Fruit fly (Drosophila melanogaster): ENCODE measurements around the gene CG11248.

CG11248 gene

DNA sequence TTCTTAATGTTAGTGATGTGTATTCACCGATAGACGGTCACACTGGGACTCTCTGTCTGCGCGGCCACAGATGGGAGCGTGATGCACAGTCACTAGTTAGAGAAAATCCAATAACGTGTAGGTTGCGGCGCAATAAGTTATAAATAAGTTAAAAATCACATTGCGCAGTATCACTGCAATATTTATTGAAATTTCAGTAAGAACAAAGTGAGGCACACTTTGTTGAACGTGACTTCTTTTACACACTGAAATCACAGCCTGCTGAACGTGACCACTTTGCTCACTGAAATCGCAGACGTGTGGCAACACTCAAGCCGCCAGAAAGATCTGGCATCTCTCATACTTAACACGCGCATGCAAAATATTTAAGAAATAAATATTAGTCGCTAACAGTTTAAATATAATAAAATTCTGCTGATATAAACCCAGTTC is 48.8 kb downstream of the CG11248 start, which contains the start of the genes CG11247 and Polr2H (continued):
- TF ChIP-seq HmgD (GFP tag; optimal IDR thresholded peaks at IDR 0.05): peak; percentile 94
- TF ChIP-seq CG1792 (GFP tag; optimal IDR thresholded peaks at IDR 0.05): peak; percentile 89
- peak; percentile 89 for TF ChIP-seq Usf (GFP tag; optimal IDR thresholded peaks at IDR 0.05)
- no peak for TF ChIP-seq nom (GFP tag; optimal IDR thresholded peaks at IDR 0.05)
- peak; percentile 89 to 97 for TF ChIP-seq Pdp1 (GFP tag; optimal IDR thresholded peaks at IDR 0.05)
- peak; percentile 87 for TF ChIP-seq CG8290 (GFP tag; optimal IDR thresholded peaks at IDR 0.05)
- TF ChIP-seq CG8290 (tag; optimal IDR thresholded peaks at IDR 0.05): peak; percentile 51 to 94
- peak; percentile 79 for TF ChIP-seq ERR (GFP tag; optimal IDR thresholded peaks at IDR 0.05)
- peak; percentile 54 for TF ChIP-seq schlank (tag; optimal IDR thresholded peaks at IDR 0.05)
- TF ChIP-seq H2.0 (GFP tag; IDR thresholded peaks at IDR 0.05): peak; percentile 89
- peak; percentile 78 for TF ChIP-seq Fer2 (tag; optimal IDR thresholded peaks at IDR 0.05)
- TF ChIP-seq CG6683 (GFP tag; optimal IDR thresholded peaks at IDR 0.05): no peak
- peak; percentile 93 for TF ChIP-seq gem (tag; optimal IDR thresholded peaks at IDR 0.05)
- peak; percentile 93 for TF ChIP-seq maf-S (GFP tag; optimal IDR thresholded peaks at IDR 0.05)
- TF ChIP-seq unc-4 (GFP tag; IDR thresholded peaks at IDR 0.05; ENCODE audit: partially characterized antibody): peak; percentile 73
- TF ChIP-seq CG18476 (GFP tag; optimal IDR thresholded peaks at IDR 0.05): peak; percentile 85
- no peak for TF ChIP-seq pita (GFP tag; optimal IDR thresholded peaks at IDR 0.05)
- peak; percentile 58 for TF ChIP-seq CG34224 (GFP tag; IDR thresholded peaks at IDR 0.05; ENCODE audit: partially characterized antibody)
- TF ChIP-seq CG1233 (GFP tag; optimal IDR thresholded peaks at IDR 0.05): peak; percentile 79
- TF ChIP-seq dpn (GFP tag; optimal IDR thresholded peaks at IDR 0.05): peak; percentile 94 to 96
- TF ChIP-seq CoRest (tag; optimal IDR thresholded peaks at IDR 0.05): peak; percentile 93
- peak; percentile 86 for TF ChIP-seq vfl (GFP tag; optimal IDR thresholded peaks at IDR 0.05)
- peak; percentile 95 for TF ChIP-seq CG3847 (GFP tag; IDR thresholded peaks at IDR 0.05)
- TF ChIP-seq hkb (optimal IDR thresholded peaks at IDR 0.05): peak; percentile 73
- TF ChIP-seq hkb (GFP tag; IDR thresholded peaks at IDR 0.05): peak; percentile 76
- TF ChIP-seq PHDP (tag; optimal IDR thresholded peaks at IDR 0.05): peak; percentile 80
- TF ChIP-seq tll (GFP tag; optimal IDR thresholded peaks at IDR 0.05): peak; percentile 41 to 98
- peak; percentile 93 for TF ChIP-seq Side (GFP tag; optimal IDR thresholded peaks at IDR 0.05)
- TF ChIP-seq CG4854 (GFP tag; optimal IDR thresholded peaks at IDR 0.05): peak; percentile 83
- TF ChIP-seq CG2875 (GFP tag; optimal IDR thresholded peaks at IDR 0.05): peak; percentile 41
- peak; percentile 90 for TF ChIP-seq CG9797 (GFP tag; optimal IDR thresholded peaks at IDR 0.05)
- TF ChIP-seq sima (GFP tag; optimal IDR thresholded peaks at IDR 0.05): peak; percentile 61
- TF ChIP-seq CG3163 (GFP tag; optimal IDR thresholded peaks at IDR 0.05): peak; percentile 80
- TF ChIP-seq ro (GFP tag; IDR thresholded peaks at IDR 0.05): peak; percentile 70; the same call in 1 of the 2 replicates
- TF ChIP-seq tx (GFP tag; optimal IDR thresholded peaks at IDR 0.05): peak; percentile 96
- peak; percentile 85; the same call in 1 of the 2 replicates for TF ChIP-seq cas (GFP tag; IDR thresholded peaks at IDR 0.05)
- peak; percentile 98 for TF ChIP-seq mam (GFP tag; optimal IDR thresholded peaks at IDR 0.05)
- TF ChIP-seq dmrt99B (tag; optimal IDR thresholded peaks at IDR 0.05): peak; percentile 72
- peak; percentile 94 for TF ChIP-seq tin (GFP tag; optimal IDR thresholded peaks at IDR 0.05)
- TF ChIP-seq al (GFP tag; IDR thresholded peaks at IDR 0.05): peak; percentile 93
- TF ChIP-seq lbe (GFP tag; optimal IDR thresholded peaks at IDR 0.05): peak; percentile 62
- peak; percentile 92 for TF ChIP-seq az2 (GFP tag; optimal IDR thresholded peaks at IDR 0.05)
- TF ChIP-seq CG10431 (GFP tag; optimal IDR thresholded peaks at IDR 0.05): peak; percentile 41
- TF ChIP-seq zf30C (GFP tag; optimal IDR thresholded peaks at IDR 0.05): no peak
- TF ChIP-seq CG1024 (GFP tag; IDR thresholded peaks at IDR 0.05): peak; percentile 82
- TF ChIP-seq CG9817 (tag; optimal IDR thresholded peaks at IDR 0.05): peak; percentile 94
- TF ChIP-seq pnt (GFP tag; optimal IDR thresholded peaks at IDR 0.05): peak; percentile 97
- TF ChIP-seq Sox100B (GFP tag; optimal IDR thresholded peaks at IDR 0.05): peak; percentile 55
- TF ChIP-seq knrl (GFP tag; IDR thresholded peaks at IDR 0.05; ENCODE audit: partially characterized antibody): peak; percentile 90
- TF ChIP-seq Atf6 (GFP tag; IDR thresholded peaks at IDR 0.05): peak; percentile 85
- peak; percentile 94 for TF ChIP-seq Hr3 (GFP tag; optimal IDR thresholded peaks at IDR 0.05)
